In the genomic region with DNA sequence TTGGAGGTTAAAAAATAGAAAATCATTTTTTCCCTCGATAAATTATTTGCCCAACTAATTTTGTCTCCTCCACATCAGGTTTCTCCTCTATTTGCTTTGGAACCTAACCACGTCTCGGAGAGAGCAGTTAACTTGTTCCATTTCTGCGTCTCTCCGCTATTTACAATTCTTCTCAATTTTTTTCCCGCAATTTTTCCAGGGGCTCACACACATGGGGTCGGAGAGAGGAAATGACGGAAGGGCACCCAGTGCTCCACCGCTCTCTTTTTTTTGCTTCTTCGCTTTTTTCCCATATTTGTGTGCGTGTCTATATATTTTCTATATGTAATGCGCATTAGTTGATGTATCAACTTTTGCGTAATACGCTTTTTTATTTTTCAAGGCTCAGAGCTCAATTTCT, we compare ENCODE assay signal across 7 worm cellular contexts.
A peak's percentile ranks its signal among the peaks of the same experiment; 100 is the strongest.
TF ChIP-seq lines count a peak whose summit lies in the region.

No protein-coding gene starts in this region.

TF ChIP-seq in whole organism, L1 larva, 84 proteins besides CTCF, POLR2A, EP300 and RAD21 (continues in another document):
- TF ChIP-seq efl-1 (optimal IDR thresholded peaks at IDR 0.05; lab: Kevin White, UChicago) (peak; percentile 42 to 45), efl-1 (GFP tag; optimal IDR thresholded peaks at IDR 0.05 in 1 of 2; lab: Kevin White, UChicago) (peak; percentile 27 to 35), nhr-47 (tag; optimal IDR thresholded peaks at IDR 0.05; lab: Kevin White, UChicago) (peak; percentile 33), nhr-85 (tag; lab: Kevin White, UChicago) (no peak), ets-5 (GFP tag; IDR thresholded peaks at IDR 0.05; lab: Robert Waterston, UW) (no peak), nhr-12 (tag; optimal IDR thresholded peaks at IDR 0.05; lab: Kevin White, UChicago) (no peak), lin-14 (GFP tag; optimal IDR thresholded peaks at IDR 0.05; lab: Kevin White, UChicago) (peak; percentile 81), ztf-4 (tag; optimal IDR thresholded peaks at IDR 0.05; lab: Kevin White, UChicago) (no peak), hlh-17 (GFP tag; optimal IDR thresholded peaks at IDR 0.05; lab: Kevin White, UChicago; ENCODE audit: borderline replicate concordance) (no peak), C16A3.4 (tag; optimal IDR thresholded peaks at IDR 0.05; lab: Kevin White, UChicago) (no peak), hpl-2 (GFP tag; optimal IDR thresholded peaks at IDR 0.05; lab: Kevin White, UChicago) (no peak), pax-3 (tag; optimal IDR thresholded peaks at IDR 0.05; lab: Kevin White, UChicago) (no peak), F16B12.6 (tag; optimal IDR thresholded peaks at IDR 0.05; lab: Kevin White, UChicago) (no peak)

TF ChIP-seq in whole organism, L2 larva, 48 proteins besides CTCF, POLR2A, EP300 and RAD21 (continues in another document):
- TF ChIP-seq nhr-25 (tag; optimal IDR thresholded peaks at IDR 0.05; lab: Kevin White, UChicago), result no peak
- no peak for TF ChIP-seq ZK546.5 (tag; optimal IDR thresholded peaks at IDR 0.05; lab: Kevin White, UChicago)
- peak in 1 of 2 experiments; percentile 24 for TF ChIP-seq lsy-2 (tag; optimal IDR thresholded peaks at IDR 0.05; lab: Kevin White, UChicago)
- TF ChIP-seq sma-3 (GFP tag; optimal IDR thresholded peaks at IDR 0.05; lab: Kevin White, UChicago), result no peak
- TF ChIP-seq gmeb-1 (tag; optimal IDR thresholded peaks at IDR 0.05; lab: Kevin White, UChicago), result no peak
- TF ChIP-seq egl-27 (tag; optimal IDR thresholded peaks at IDR 0.05; lab: Kevin White, UChicago), result no peak
- no peak for TF ChIP-seq nhr-10 (tag; optimal IDR thresholded peaks at IDR 0.05; lab: Kevin White, UChicago)
- no peak for TF ChIP-seq elt-1 (tag; optimal IDR thresholded peaks at IDR 0.05; lab: Kevin White, UChicago)
- TF ChIP-seq ceh-82 (tag; optimal IDR thresholded peaks at IDR 0.05; lab: Kevin White, UChicago), result no peak
- TF ChIP-seq Y55F3AM.14 (GFP tag; optimal IDR thresholded peaks at IDR 0.05; lab: Kevin White, UChicago), result no peak
- peak; percentile 66 for TF ChIP-seq snpc-4 (tag; optimal IDR thresholded peaks at IDR 0.05; lab: Kevin White, UChicago)
- peak; percentile 30 for TF ChIP-seq nhr-129 (tag; optimal IDR thresholded peaks at IDR 0.05; lab: Kevin White, UChicago)
- no peak for TF ChIP-seq unc-62 (GFP tag; optimal IDR thresholded peaks at IDR 0.05; lab: Kevin White, UChicago)

TF ChIP-seq in whole organism, L3 larva, 47 proteins besides CTCF, POLR2A, EP300 and RAD21 (continues in another document):
- TF ChIP-seq lin-15B (tag; optimal IDR thresholded peaks at IDR 0.05; lab: Kevin White, UChicago) (peak; percentile 11), ZK546.5 (tag; optimal IDR thresholded peaks at IDR 0.05; lab: Kevin White, UChicago) (no peak), eor-1 (tag; optimal IDR thresholded peaks at IDR 0.05; lab: Kevin White, UChicago) (no peak), elt-2 (tag; optimal IDR thresholded peaks at IDR 0.05; lab: Kevin White, UChicago) (no peak), pha-4 (tag; optimal IDR thresholded peaks at IDR 0.05; lab: Kevin White, UChicago) (peak; percentile 96), elt-1 (tag; optimal IDR thresholded peaks at IDR 0.05; lab: Kevin White, UChicago) (no peak), nhr-77 (tag; optimal IDR thresholded peaks at IDR 0.05; lab: Kevin White, UChicago) (no peak), snpc-4 (tag; optimal IDR thresholded peaks at IDR 0.05; lab: Kevin White, UChicago) (peak; percentile 72), ceh-28 (tag; optimal IDR thresholded peaks at IDR 0.05; lab: Kevin White, UChicago) (no peak), hmg-11 (tag; optimal IDR thresholded peaks at IDR 0.05; lab: Kevin White, UChicago) (peak; percentile 60), nhr-76 (tag; optimal IDR thresholded peaks at IDR 0.05; lab: Kevin White, UChicago) (no peak), ceh-16 (tag; optimal IDR thresholded peaks at IDR 0.05; lab: Kevin White, UChicago) (no peak), tbx-2 (tag; optimal IDR thresholded peaks at IDR 0.05; lab: Kevin White, UChicago) (no peak)

TF ChIP-seq in whole organism, L4 larva, 104 proteins besides CTCF, POLR2A, EP300 and RAD21 (continues in another document):
- no peak for TF ChIP-seq ctbp-1 (GFP tag; IDR thresholded peaks at IDR 0.05; lab: Robert Waterston, UW)
- no peak for TF ChIP-seq ztf-11 (tag; optimal IDR thresholded peaks at IDR 0.05; lab: Kevin White, UChicago)
- no peak for TF ChIP-seq zip-2 (tag; optimal IDR thresholded peaks at IDR 0.05; lab: Kevin White, UChicago)
- no peak for TF ChIP-seq nhr-102 (tag; optimal IDR thresholded peaks at IDR 0.05; lab: Kevin White, UChicago)
- no peak for TF ChIP-seq sdz-12 (GFP tag; optimal IDR thresholded peaks at IDR 0.05; lab: Kevin White, UChicago)
- no peak for TF ChIP-seq mdl-1 (tag; optimal IDR thresholded peaks at IDR 0.05; lab: Kevin White, UChicago)
- TF ChIP-seq nhr-11 (tag; optimal IDR thresholded peaks at IDR 0.05; lab: Kevin White, UChicago), result peak; percentile 3
- TF ChIP-seq hif-1 (tag; optimal IDR thresholded peaks at IDR 0.05; lab: Kevin White, UChicago), result no peak
- no peak for TF ChIP-seq spr-1 (tag; optimal IDR thresholded peaks at IDR 0.05; lab: Kevin White, UChicago)
- no peak for TF ChIP-seq Y48G9A.11 (GFP tag; IDR thresholded peaks at IDR 0.05; lab: Robert Waterston, UW)
- peak; percentile 26 for TF ChIP-seq nhr-77 (tag; optimal IDR thresholded peaks at IDR 0.05; lab: Kevin White, UChicago)
- peak; percentile 6 for TF ChIP-seq hlh-30 (tag; optimal IDR thresholded peaks at IDR 0.05; lab: Kevin White, UChicago; ENCODE audit: insufficient read depth)
- TF ChIP-seq pha-4 (GFP tag; IDR thresholded peaks at IDR 0.05; lab: Robert Waterston, UW), result no peak
- peak; percentile 52 for TF ChIP-seq pha-4 (tag; optimal IDR thresholded peaks at IDR 0.05; lab: Kevin White, UChicago)

TF ChIP-seq in whole organism, late embryonic, 69 proteins besides CTCF, POLR2A, EP300 and RAD21:
- peak; percentile 4 for TF ChIP-seq ceh-18 (tag; optimal IDR thresholded peaks at IDR 0.05; lab: Kevin White, UChicago)
- no peak for TF ChIP-seq F13H6.1 (tag; optimal IDR thresholded peaks at IDR 0.05; lab: Kevin White, UChicago)
- TF ChIP-seq unc-42 (tag; optimal IDR thresholded peaks at IDR 0.05; lab: Kevin White, UChicago), result peak; percentile 41
- TF ChIP-seq tbx-2 (tag; optimal IDR thresholded peaks at IDR 0.05; lab: Kevin White, UChicago), result no peak
- TF ChIP-seq Y22D7AL.16 (tag; optimal IDR thresholded peaks at IDR 0.05; lab: Kevin White, UChicago), result no peak
- TF ChIP-seq pat-9 (tag; optimal IDR thresholded peaks at IDR 0.05; lab: Kevin White, UChicago), result no peak
- TF ChIP-seq ceh-22 (tag; optimal IDR thresholded peaks at IDR 0.05; lab: Kevin White, UChicago), result no peak
- TF ChIP-seq ceh-6 (GFP tag; optimal IDR thresholded peaks at IDR 0.05; lab: Kevin White, UChicago), result no peak
- no peak for TF ChIP-seq pax-1 (tag; optimal IDR thresholded peaks at IDR 0.05; lab: Kevin White, UChicago)
- TF ChIP-seq elt-2 (tag; optimal IDR thresholded peaks at IDR 0.05; lab: Kevin White, UChicago), result no peak
- TF ChIP-seq hlh-8 (tag; optimal IDR thresholded peaks at IDR 0.05; lab: Kevin White, UChicago), result no peak

TF ChIP-seq in whole organism, mixed stage, embryonic, 35 proteins besides CTCF, POLR2A, EP300 and RAD21:
- no peak for TF ChIP-seq mab-5 (tag; optimal IDR thresholded peaks at IDR 0.05; lab: Kevin White, UChicago)
- TF ChIP-seq ceh-39 (tag; optimal IDR thresholded peaks at IDR 0.05; lab: Kevin White, UChicago), result no peak
- TF ChIP-seq tbx-8 (GFP tag; optimal IDR thresholded peaks at IDR 0.05; lab: Kevin White, UChicago), result no peak
- no peak for TF ChIP-seq nhr-28 (tag; optimal IDR thresholded peaks at IDR 0.05; lab: Kevin White, UChicago)
- peak; percentile 3 for TF ChIP-seq pha-4 (tag; optimal IDR thresholded peaks at IDR 0.05; lab: Kevin White, UChicago)
- TF ChIP-seq ceh-83 (GFP tag; optimal IDR thresholded peaks at IDR 0.05; lab: Kevin White, UChicago), result no peak
- no peak for TF ChIP-seq snpc-4 (tag; optimal IDR thresholded peaks at IDR 0.05; lab: Kevin White, UChicago)
- TF ChIP-seq ces-1 (GFP tag; optimal IDR thresholded peaks at IDR 0.05; lab: Kevin White, UChicago), result peak; percentile 26
- TF ChIP-seq nhr-12 (tag; optimal IDR thresholded peaks at IDR 0.05; lab: Kevin White, UChicago), result no peak
- no peak for TF ChIP-seq mls-2 (tag; optimal IDR thresholded peaks at IDR 0.05; lab: Kevin White, UChicago)

TF ChIP-seq in whole organism, young adult, 124 proteins besides CTCF, POLR2A, EP300 and RAD21:
- TF ChIP-seq nhr-27 (tag; optimal IDR thresholded peaks at IDR 0.05; lab: Kevin White, UChicago) (no peak), snpc-4 (GFP tag; optimal IDR thresholded peaks at IDR 0.05; lab: Kevin White, UChicago) (no peak), snpc-4 (tag; optimal IDR thresholded peaks at IDR 0.05; lab: Kevin White, UChicago) (peak in 1 of 4 experiments; percentile 17), cebp-1 (GFP tag; IDR thresholded peaks at IDR 0.05; lab: Robert Waterston, UW) (no peak), cebp-1 (tag; optimal IDR thresholded peaks at IDR 0.05; lab: Kevin White, UChicago) (peak; percentile 18)
